Fruit fly (Drosophila melanogaster) whole organism, embryonic: ENCODE measurements around the gene phol.

ENCODE experiments used
- B-H1 ChIP-seq: fragments of 200-800 bp; sonication (Bioruptor generic); IDR thresholded peaks from 3 replicates; pipeline ENCODE4 v1.3.6; 2022; ENCODE audit warnings: missing biosample characterization, missing genetic modification characterization
- Blimp-1 ChIP-seq: fragments of 200-800 bp; sonication (Bioruptor generic); optimal IDR thresholded peaks from 3 replicates; lab custom pipeline; 2018; ENCODE audit warnings: missing biosample characterization, missing genetic modification characterization, mild to moderate bottlenecking, moderate library complexity, missing genetic modification reagents
- CG10209 ChIP-seq: fragments of 200-800 bp; sonication (Bioruptor generic); optimal IDR thresholded peaks from 3 replicates; lab custom pipeline; 2017; ENCODE audit warnings: missing biosample characterization, mild to moderate bottlenecking, missing genetic modification characterization, missing genetic modification reagents
- CG11247 ChIP-seq: fragments of 200-800 bp; sonication (Bioruptor generic); IDR thresholded peaks from 2 replicates; pipeline ENCODE4 v1.3.6; 2022; ENCODE audit warnings: missing biosample characterization, missing genetic modification characterization
- CG12104 ChIP-seq: fragments of 200-800 bp; sonication (Bioruptor generic); optimal IDR thresholded peaks from 3 replicates; lab custom pipeline; 2016; ENCODE audit warnings: missing biosample characterization, missing genetic modification characterization
- CG12391 ChIP-seq: fragments of 200-800 bp; sonication (Bioruptor generic); optimal IDR thresholded peaks from 3 replicates; lab custom pipeline; 2018; ENCODE audit warnings: missing biosample characterization, mild to moderate bottlenecking, missing genetic modification characterization, moderate library complexity
- CG13296 ChIP-seq: fragments of 200-800 bp; sonication (Bioruptor generic); optimal IDR thresholded peaks from 3 replicates; lab custom pipeline; 2018; ENCODE audit warnings: missing biosample characterization, mild to moderate bottlenecking, missing genetic modification characterization
- CG1529 ChIP-seq: fragments of 200-800 bp; sonication (Bioruptor generic); optimal IDR thresholded peaks from 3 replicates; lab custom pipeline; 2018; ENCODE audit warnings: missing biosample characterization, missing genetic modification characterization
- CG15601 ChIP-seq: fragments of 200-800 bp; sonication (Bioruptor generic); optimal IDR thresholded peaks from 3 replicates; lab custom pipeline; 2019; ENCODE audit warnings: missing biosample characterization, mild to moderate bottlenecking, missing genetic modification characterization, moderate library complexity
- CG1602 ChIP-seq: fragments of 200-800 bp; sonication (Bioruptor generic); optimal IDR thresholded peaks from 3 replicates; lab custom pipeline; 2016; ENCODE audit warnings: missing biosample characterization, missing genetic modification characterization
- CG16863 ChIP-seq: fragments of 200-800 bp; sonication (Bioruptor generic); optimal IDR thresholded peaks from 3 replicates; lab custom pipeline; 2016; ENCODE audit warnings: missing biosample characterization, missing genetic modification characterization
- CG30431 ChIP-seq: fragments of 200-800 bp; sonication (Bioruptor generic); optimal IDR thresholded peaks from 2 replicates; lab custom pipeline; 2017; ENCODE audit warnings: missing biosample characterization, missing genetic modification characterization
- CG42726 ChIP-seq: fragments of 200-800 bp; sonication (Bioruptor generic); IDR thresholded peaks from 2 replicates; pipeline ENCODE4 v1.3.6; 2022; ENCODE audit warnings: missing biosample characterization, missing genetic modification characterization; ENCODE audit not compliant: partially characterized antibody
- CG4360 ChIP-seq: fragments of 200-800 bp; sonication (Bioruptor generic); IDR thresholded peaks from 2 replicates; pipeline ENCODE4 v1.3.6; 2022; ENCODE audit warnings: missing biosample characterization, missing genetic modification characterization
- CG6813 ChIP-seq: fragments of 200-800 bp; sonication (Bioruptor generic); optimal IDR thresholded peaks from 2 replicates; lab custom pipeline; 2017; ENCODE audit warnings: missing biosample characterization, missing genetic modification characterization, mild to moderate bottlenecking, moderate library complexity, missing genetic modification reagents
- CG7928 ChIP-seq: fragments of 200-800 bp; sonication (Bioruptor generic); optimal IDR thresholded peaks from 2 replicates; lab custom pipeline; 2017; ENCODE audit warnings: missing biosample characterization, mild to moderate bottlenecking, missing genetic modification characterization
- CG8281 ChIP-seq: fragments of 200-800 bp; sonication (Bioruptor generic); optimal IDR thresholded peaks from 2 replicates; lab custom pipeline; 2018; ENCODE audit warnings: missing biosample characterization, mild to moderate bottlenecking, missing genetic modification characterization, moderate library complexity
- CG8290 ChIP-seq, 3 experiments: fragments of 200-800 bp; sonication (Bioruptor generic); optimal IDR thresholded peaks; 2 replicates each; lab custom pipeline; 2016 to 2019; ENCODE audit warnings: missing biosample characterization in 3 of 3, missing genetic modification characterization in 3 of 3, mild to moderate bottlenecking in 2 of 3, moderate library complexity in 1 of 3
- CG8765 ChIP-seq: fragments of 200-800 bp; sonication (Bioruptor generic); IDR thresholded peaks from 2 replicates; pipeline ENCODE4 v1.3.6; 2022; ENCODE audit warnings: missing biosample characterization, missing genetic modification characterization
- CoRest ChIP-seq: fragments of 200-800 bp; sonication (Bioruptor generic); optimal IDR thresholded peaks from 3 replicates; lab custom pipeline; 2018; ENCODE audit warnings: missing biosample characterization, mild to moderate bottlenecking, missing genetic modification characterization, moderate library complexity
- CrebB ChIP-seq: fragments of 200-800 bp; sonication (Bioruptor generic); optimal IDR thresholded peaks from 3 replicates; lab custom pipeline; 2018; ENCODE audit warnings: missing biosample characterization, mild to moderate bottlenecking, missing genetic modification characterization
- Ets97D ChIP-seq: fragments of 200-800 bp; sonication (Bioruptor generic); optimal IDR thresholded peaks from 3 replicates; lab custom pipeline; 2016; ENCODE audit warnings: missing biosample characterization, missing genetic modification characterization
- Fer1 ChIP-seq: fragments of 200-800 bp; sonication (Bioruptor generic); optimal IDR thresholded peaks from 2 replicates; lab custom pipeline; 2017; ENCODE audit warnings: missing biosample characterization, mild to moderate bottlenecking, missing genetic modification characterization
- PHDP ChIP-seq: fragments of 200-800 bp; sonication (Bioruptor generic); optimal IDR thresholded peaks from 3 replicates; lab custom pipeline; 2018; ENCODE audit warnings: missing biosample characterization, mild to moderate bottlenecking, missing genetic modification characterization, moderate library complexity
- Rfx ChIP-seq: fragments of 200-800 bp; sonication (Bioruptor generic); IDR thresholded peaks from 2 replicates; pipeline ENCODE4 v1.3.6; 2022; ENCODE audit warnings: missing biosample characterization, missing genetic modification characterization
- Sry-δ ChIP-seq: fragments of 200-800 bp; sonication (Bioruptor generic); optimal IDR thresholded peaks from 2 replicates; lab custom pipeline; 2016; ENCODE audit warnings: missing biosample characterization, missing genetic modification characterization
- Vsx1 ChIP-seq: fragments of 200-800 bp; sonication (Bioruptor generic); optimal IDR thresholded peaks from 2 replicates; lab custom pipeline; 2017; ENCODE audit warnings: missing biosample characterization, mild to moderate bottlenecking, missing genetic modification characterization, missing genetic modification reagents
- Xbp1 ChIP-seq: fragments of 200-800 bp; sonication (Bioruptor generic); optimal IDR thresholded peaks from 3 replicates; lab custom pipeline; 2016; ENCODE audit warnings: missing biosample characterization, mild to moderate bottlenecking, missing genetic modification characterization
- Xrp1 ChIP-seq: fragments of 200-800 bp; sonication (Bioruptor generic); IDR thresholded peaks from 2 replicates; pipeline ENCODE4 v1.3.6; 2022; ENCODE audit warnings: missing biosample characterization, missing genetic modification characterization
- bowl ChIP-seq: fragments of 200-800 bp; sonication (Bioruptor generic); IDR thresholded peaks from 2 replicates; pipeline ENCODE4 v1.3.6; 2022; ENCODE audit warnings: missing biosample characterization, missing genetic modification characterization
- cas ChIP-seq: fragments of 200-800 bp; sonication (Bioruptor generic); IDR thresholded peaks from 2 replicates; pipeline ENCODE4 v1.3.6; 2022; ENCODE audit warnings: missing biosample characterization, missing genetic modification characterization
- dimm ChIP-seq: fragments of 200-800 bp; sonication (Bioruptor generic); IDR thresholded peaks from 2 replicates; pipeline ENCODE4 v1.3.6; 2022; ENCODE audit warnings: missing biosample characterization, missing genetic modification characterization
- exex ChIP-seq: fragments of 200-800 bp; sonication (Bioruptor generic); optimal IDR thresholded peaks from 4 replicates; lab custom pipeline; 2018; ENCODE audit warnings: missing biosample characterization, mild to moderate bottlenecking, missing genetic modification characterization, moderate library complexity
- gem ChIP-seq: fragments of 200-800 bp; sonication (Bioruptor generic); optimal IDR thresholded peaks from 2 replicates; lab custom pipeline; 2019; ENCODE audit warnings: missing biosample characterization, mild to moderate bottlenecking, missing genetic modification characterization, moderate library complexity
- kah ChIP-seq: fragments of 200-800 bp; sonication (Bioruptor generic); optimal IDR thresholded peaks from 2 replicates; lab custom pipeline; 2018; ENCODE audit warnings: missing biosample characterization, mild to moderate bottlenecking, missing genetic modification characterization
- lab ChIP-seq: fragments of 200-800 bp; sonication (Bioruptor generic); optimal IDR thresholded peaks from 3 replicates; lab custom pipeline; 2017; ENCODE audit warnings: missing biosample characterization, missing genetic modification characterization, mild to moderate bottlenecking, moderate library complexity, missing genetic modification reagents
- luna ChIP-seq: fragments of 200-800 bp; sonication (Bioruptor generic); optimal IDR thresholded peaks from 2 replicates; lab custom pipeline; 2016; ENCODE audit warnings: missing biosample characterization, missing genetic modification characterization
- odd ChIP-seq: fragments of 200-800 bp; sonication (Bioruptor generic); optimal IDR thresholded peaks from 2 replicates; lab custom pipeline; 2017; ENCODE audit warnings: missing biosample characterization, mild to moderate bottlenecking, missing genetic modification characterization
- pita ChIP-seq: fragments of 200-800 bp; sonication (Bioruptor generic); optimal IDR thresholded peaks from 2 replicates; lab custom pipeline; 2017; ENCODE audit warnings: missing biosample characterization, mild to moderate bottlenecking, missing genetic modification characterization
- pros ChIP-seq: fragments of 200-800 bp; sonication (Bioruptor generic); optimal IDR thresholded peaks from 3 replicates; lab custom pipeline; 2019; ENCODE audit warnings: missing biosample characterization, mild to moderate bottlenecking, missing genetic modification characterization, moderate library complexity
- ranshi ChIP-seq: fragments of 200-800 bp; sonication (Bioruptor generic); IDR thresholded peaks from 2 replicates; pipeline ENCODE4 v1.3.6; 2022; ENCODE audit warnings: missing biosample characterization, missing genetic modification characterization
- row ChIP-seq: fragments of 200-800 bp; sonication (Bioruptor generic); IDR thresholded peaks from 3 replicates; pipeline ENCODE4 v1.3.6; 2022; ENCODE audit warnings: missing biosample characterization, missing genetic modification characterization
- sens ChIP-seq: fragments of 200-800 bp; sonication (Bioruptor generic); peaks from one replicate; lab custom pipeline; 2016; ENCODE audit warnings: missing biosample characterization, missing genetic modification characterization
- tap ChIP-seq: fragments of 200-800 bp; optimal IDR thresholded peaks from 3 replicates; lab custom pipeline; 2019; ENCODE audit warnings: missing biosample characterization, mild to moderate bottlenecking, missing genetic modification characterization, moderate library complexity
- tna ChIP-seq: fragments of 200-800 bp; sonication (Bioruptor generic); IDR thresholded peaks from 2 replicates; pipeline ENCODE4 v1.3.6; 2022; ENCODE audit warnings: missing biosample characterization, missing genetic modification characterization; ENCODE audit not compliant: partially characterized antibody
- ttk ChIP-seq: fragments of 200-800 bp; sonication (Bioruptor generic); IDR thresholded peaks from 2 replicates; pipeline ENCODE4 v2.1.2; 2022; ENCODE audit warnings: missing biosample characterization, missing genetic modification characterization
- unpg ChIP-seq: fragments of 200-800 bp; sonication (Bioruptor generic); optimal IDR thresholded peaks from 3 replicates; lab custom pipeline; 2018; ENCODE audit warnings: missing biosample characterization, mild to moderate bottlenecking, missing genetic modification characterization, moderate library complexity
- vvl ChIP-seq: fragments of 200-800 bp; sonication (Bioruptor generic); IDR thresholded peaks from 2 replicates; pipeline ENCODE4 v1.3.6; 2022; ENCODE audit warnings: missing biosample characterization, missing genetic modification characterization
- wor ChIP-seq: fragments of 200-800 bp; sonication (Bioruptor generic); IDR thresholded peaks from 2 replicates; pipeline ENCODE4 v1.3.6; 2022; ENCODE audit warnings: missing biosample characterization, missing genetic modification characterization
- zf30C ChIP-seq: fragments of 200-800 bp; sonication (Bioruptor generic); optimal IDR thresholded peaks from 3 replicates; lab custom pipeline; 2018; ENCODE audit warnings: missing biosample characterization, mild to moderate bottlenecking, missing genetic modification characterization

The phol gene

dm6 chr3L:9466595-9466994 is 10.5 kb upstream of the phol start (continued):
- TF ChIP-seq CG10209 (GFP tag; lab: Kevin White, UChicago) (peak; percentile 57), CG12391 (peak; percentile 56), Vsx1 (no peak), Blimp-1 (GFP tag; lab: Kevin White, UChicago) (peak; percentile 13), CG12104 (GFP tag; lab: Kevin White, UChicago) (no peak), CG7928 (no peak), Sry-δ (GFP tag; lab: Kevin White, UChicago) (no peak), Xrp1 (no peak), gem (peak; percentile 64), CG1529 (GFP tag; lab: Kevin White, UChicago) (no peak), ranshi (GFP tag; lab: Robert Waterston, UW) (no peak), CG16863 (no peak), unpg (GFP tag; lab: Kevin White, UChicago) (peak; percentile 27), CG13296 (GFP tag; lab: Kevin White, UChicago) (peak; percentile 22), Xbp1 (GFP tag; lab: Kevin White, UChicago) (peak; percentile 11), CG1602 (GFP tag; lab: Kevin White, UChicago) (peak; percentile 4), CG15601 (peak; percentile 10), dimm (GFP tag; lab: Robert Waterston, UW) (no peak), PHDP (peak; percentile 17)

DNA sequence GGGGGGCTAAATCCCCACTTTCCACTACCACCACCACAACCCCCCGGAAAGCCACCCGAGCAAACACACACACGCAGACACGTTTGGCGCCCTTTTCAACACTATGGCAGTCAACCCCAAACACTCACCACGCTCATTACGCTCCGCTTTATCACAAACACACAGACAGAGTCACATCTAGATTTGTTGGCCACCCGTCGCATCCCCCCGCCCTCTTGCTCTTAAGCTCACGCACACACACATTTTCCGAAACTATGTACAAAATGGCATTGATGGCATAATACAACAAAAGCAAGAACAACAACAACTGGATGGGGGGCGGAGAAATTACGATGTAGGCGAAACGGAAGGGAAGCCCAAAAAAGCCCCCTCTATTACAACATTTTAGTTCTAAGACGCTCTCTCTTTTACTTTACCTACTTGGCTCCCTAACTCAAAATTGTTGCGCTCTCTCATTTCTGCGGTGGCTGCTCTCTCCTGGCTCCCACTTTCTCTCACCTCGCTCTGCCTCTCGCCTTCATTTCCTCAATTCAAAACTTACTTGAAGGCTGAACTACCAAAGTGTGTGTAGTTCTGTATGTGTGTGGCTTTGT is 9.7 kb upstream of the phol start:
- TF ChIP-seq ttk (GFP tag; lab: Robert Waterston, UW) (0 out of 2 replicates have a peak, but pooled peaks have one; percentile 52), CG6813 (GFP tag; lab: Kevin White, UChicago) (no peak), bowl (GFP tag; lab: Robert Waterston, UW) (no peak), luna (GFP tag; lab: Kevin White, UChicago) (no peak), vvl (GFP tag; lab: Robert Waterston, UW) (peak; percentile 29; the same call in 1 of the 2 replicates), CrebB (tag; lab: Kevin White, UChicago) (peak; percentile 22), row (GFP tag; lab: Robert Waterston, UW) (peak; percentile 13; the same call in 1 of the 3 replicates), kah (GFP tag; lab: Kevin White, UChicago) (peak; percentile 43), B-H1 (GFP tag; lab: Robert Waterston, UW) (no peak), tna (GFP tag; lab: Robert Waterston, UW) (0 out of 2 replicates have a peak, but pooled peaks have one; percentile 21), CG11247 (GFP tag; lab: Robert Waterston, UW) (no peak), zf30C (GFP tag; lab: Kevin White, UChicago) (no peak), CG8281 (peak; percentile 60), CG30431 (no peak), Rfx (no peak), odd (no peak), CoRest (tag; lab: Kevin White, UChicago) (no peak), CG8765 (GFP tag; lab: Robert Waterston, UW) (no peak), cas (GFP tag; lab: Robert Waterston, UW) (no peak), lab (GFP tag; lab: Kevin White, UChicago) (peak; percentile 9), tap (tag; lab: Kevin White, UChicago) (no peak), CG42726 (GFP tag; lab: Robert Waterston, UW) (0 out of 2 replicates have a peak, but pooled peaks have one; percentile 36), CG8290 (GFP tag; optimal IDR thresholded peaks at IDR 0.05; lab: Kevin White, UChicago) (no peak), CG8290 (tag; optimal IDR thresholded peaks at IDR 0.05; lab: Kevin White, UChicago) (peak; percentile 10 to 50), sens (GFP tag; lab: Kevin White, UChicago) (peak; percentile 31), pros (GFP tag; lab: Kevin White, UChicago) (peak; percentile 48), CG4360 (peak; percentile 75), Ets97D (GFP tag; lab: Kevin White, UChicago) (no peak), Fer1 (GFP tag; lab: Kevin White, UChicago) (peak; percentile 28), exex (tag; lab: Kevin White, UChicago) (peak; percentile 16), wor (no peak), pita (GFP tag; lab: Kevin White, UChicago) (no peak)
